Fruit fly (Drosophila melanogaster): ENCODE data around the gene CG7299.

The CG7299 gene

DNA sequence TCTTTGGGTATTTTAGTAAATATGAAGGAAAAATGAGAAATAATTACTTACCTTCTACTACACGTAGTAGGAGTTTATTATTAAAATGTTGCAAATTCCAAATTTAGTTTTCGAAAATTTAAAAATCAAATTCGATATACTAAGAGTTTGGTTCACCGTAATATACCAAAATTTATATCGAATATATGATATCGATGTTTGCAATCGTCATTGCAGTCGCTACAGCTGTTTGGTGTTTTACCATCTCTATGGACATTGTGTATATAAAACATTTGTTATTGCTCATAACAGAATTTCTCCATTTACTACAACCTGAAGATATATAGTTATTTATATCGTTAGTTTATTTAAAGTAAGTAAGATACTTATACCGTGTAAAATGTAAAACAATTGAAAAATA, 44.5 kb upstream of the CG7299 start, which contains the start of gene CG6443 (continued):
- TF ChIP-seq Fer1 (GFP tag; optimal IDR thresholded peaks at IDR 0.05) (no peak), ranshi (GFP tag; IDR thresholded peaks at IDR 0.05) (no peak), ato (GFP tag; IDR thresholded peaks at IDR 0.05; ENCODE audit: partially characterized antibody) (no peak), gcm2 (GFP tag; optimal IDR thresholded peaks at IDR 0.05) (no peak), Poxn (GFP tag; IDR thresholded peaks at IDR 0.05) (no peak), CG9609 (GFP tag; optimal IDR thresholded peaks at IDR 0.05) (no peak), CG34376 (GFP tag; optimal IDR thresholded peaks at IDR 0.05) (no peak), pan (optimal IDR thresholded peaks at IDR 0.05) (no peak), pan (GFP tag; optimal IDR thresholded peaks at IDR 0.05 in 1 of 2, IDR thresholded peaks at IDR 0.05 in 1 of 2) (no peak), Hr39 (optimal IDR thresholded peaks at IDR 0.05) (no peak), HHEX (GFP tag; optimal IDR thresholded peaks at IDR 0.05) (no peak), zfh1 (GFP tag; IDR thresholded peaks at IDR 0.05) (no peak), CG2116 (GFP tag; optimal IDR thresholded peaks at IDR 0.05) (peak; percentile 73), CG4328 (GFP tag; optimal IDR thresholded peaks at IDR 0.05) (no peak), CoRest (tag; optimal IDR thresholded peaks at IDR 0.05) (no peak), CG2199 (GFP tag; IDR thresholded peaks at IDR 0.05) (no peak), lola (GFP tag; optimal IDR thresholded peaks at IDR 0.05) (no peak), CG10431 (GFP tag; optimal IDR thresholded peaks at IDR 0.05) (no peak), Ssrp (tag; optimal IDR thresholded peaks at IDR 0.05) (no peak), CG34422 (GFP tag; IDR thresholded peaks at IDR 0.05) (no peak), CG31441 (GFP tag; IDR thresholded peaks at IDR 0.05) (no peak), chn (GFP tag; optimal IDR thresholded peaks at IDR 0.05) (no peak), CG13123 (GFP tag; optimal IDR thresholded peaks at IDR 0.05) (no peak), CG1832 (GFP tag; optimal IDR thresholded peaks at IDR 0.05) (no peak), NK7.1 (GFP tag; optimal IDR thresholded peaks at IDR 0.05) (no peak), Max (GFP tag; optimal IDR thresholded peaks at IDR 0.05) (no peak), NC2β (GFP tag; optimal IDR thresholded peaks at IDR 0.05) (no peak), sna (GFP tag; IDR thresholded peaks at IDR 0.05; ENCODE audit: partially characterized antibody) (peak; percentile 88), MESR4 (GFP tag; optimal IDR thresholded peaks at IDR 0.05) (peak; percentile 30), CG18599 (GFP tag; optimal IDR thresholded peaks at IDR 0.05) (no peak), Myb (GFP tag; optimal IDR thresholded peaks at IDR 0.05) (peak; percentile 58), ems (GFP tag; optimal IDR thresholded peaks at IDR 0.05) (no peak), crp (GFP tag; optimal IDR thresholded peaks at IDR 0.05) (peak; percentile 67 to 91), CG11504 (tag; optimal IDR thresholded peaks at IDR 0.05) (no peak), CG12104 (GFP tag; optimal IDR thresholded peaks at IDR 0.05) (no peak), btn (GFP tag; optimal IDR thresholded peaks at IDR 0.05) (no peak), CG13775 (GFP tag; optimal IDR thresholded peaks at IDR 0.05) (no peak), CG10147 (GFP tag; optimal IDR thresholded peaks at IDR 0.05) (no peak), BEAF-32 (GFP tag; optimal IDR thresholded peaks at IDR 0.05) (peak; percentile 80), Dref (GFP tag; IDR thresholded peaks at IDR 0.05) (peak; percentile 86), fd3F (GFP tag; optimal IDR thresholded peaks at IDR 0.05) (no peak), hbn (GFP tag; IDR thresholded peaks at IDR 0.05; ENCODE audit: partially characterized antibody) (peak; percentile 80), knrl (GFP tag; IDR thresholded peaks at IDR 0.05; ENCODE audit: partially characterized antibody) (peak; percentile 63), Usf (GFP tag; optimal IDR thresholded peaks at IDR 0.05) (no peak), vnd (GFP tag; IDR thresholded peaks at IDR 0.05; ENCODE audit: partially characterized antibody) (peak; percentile 58; the same call in 1 of the 3 replicates), Oaz (GFP tag; IDR thresholded peaks at IDR 0.05) (no peak), CG17912 (GFP tag; optimal IDR thresholded peaks at IDR 0.05) (no peak), fd102C (GFP tag; optimal IDR thresholded peaks at IDR 0.05) (no peak), Hr51 (GFP tag; optimal IDR thresholded peaks at IDR 0.05) (no peak), run (tag; optimal IDR thresholded peaks at IDR 0.05) (no peak), Camta (GFP tag; optimal IDR thresholded peaks at IDR 0.05) (no peak)

All from whole organism, embryonic.